Fruit fly (Drosophila melanogaster) whole organism, embryonic: ENCODE results near the gene CG6000.

Experiments
- C15 ChIP-seq: fragments of 200-800 bp; sonication (Bioruptor generic); IDR thresholded peaks from 3 replicates; pipeline ENCODE4 v1.3.6; 2022; ENCODE audit warnings: missing biosample characterization, missing genetic modification characterization
- CG10209 ChIP-seq: fragments of 200-800 bp; sonication (Bioruptor generic); optimal IDR thresholded peaks from 3 replicates; lab custom pipeline; 2017; ENCODE audit warnings: missing biosample characterization, mild to moderate bottlenecking, missing genetic modification characterization, missing genetic modification reagents
- CG10543 ChIP-seq: fragments of 200-800 bp; sonication (Bioruptor generic); optimal IDR thresholded peaks from 3 replicates; lab custom pipeline; 2017; ENCODE audit warnings: missing biosample characterization, mild to moderate bottlenecking, missing genetic modification characterization, moderate library complexity
- CG11247 ChIP-seq: fragments of 200-800 bp; sonication (Bioruptor generic); IDR thresholded peaks from 2 replicates; pipeline ENCODE4 v1.3.6; 2022; ENCODE audit warnings: missing biosample characterization, missing genetic modification characterization
- CG13123 ChIP-seq: fragments of 200-800 bp; sonication (Bioruptor generic); optimal IDR thresholded peaks from 2 replicates; lab custom pipeline; 2016; ENCODE audit warnings: missing biosample characterization, missing genetic modification characterization
- CG17186 ChIP-seq: fragments of 200-800 bp; sonication (Bioruptor generic); optimal IDR thresholded peaks from 3 replicates; lab custom pipeline; 2017; ENCODE audit warnings: missing biosample characterization, missing genetic modification reagents, missing genetic modification characterization
- CG17829 ChIP-seq: fragments of 200-800 bp; optimal IDR thresholded peaks from 2 replicates; lab custom pipeline; 2019; ENCODE audit warnings: missing biosample characterization, mild to moderate bottlenecking, missing genetic modification characterization, moderate library complexity
- CG2129 ChIP-seq: fragments of 200-800 bp; sonication (Bioruptor generic); IDR thresholded peaks from 2 replicates; pipeline ENCODE4 v1.3.6; 2022; ENCODE audit warnings: missing biosample characterization, missing genetic modification characterization; ENCODE audit not compliant: partially characterized antibody
- CG3065 ChIP-seq: fragments of 200-800 bp; sonication (Bioruptor generic); optimal IDR thresholded peaks from 2 replicates; lab custom pipeline; 2016; ENCODE audit warnings: missing biosample characterization, missing genetic modification characterization
- CG32532 ChIP-seq: fragments of 200-800 bp; sonication (Bioruptor generic); IDR thresholded peaks from 2 replicates; pipeline ENCODE4 v1.3.6; 2022; ENCODE audit warnings: missing biosample characterization, missing genetic modification characterization
- CG4820 ChIP-seq: fragments of 200-800 bp; sonication (Bioruptor generic); optimal IDR thresholded peaks from 3 replicates; lab custom pipeline; 2016; ENCODE audit warnings: missing biosample characterization, missing genetic modification characterization
- CG6175 ChIP-seq: fragments of 200-800 bp; sonication (Bioruptor generic); IDR thresholded peaks from 3 replicates; pipeline ENCODE4 v1.3.6; 2022; ENCODE audit warnings: missing biosample characterization, missing genetic modification characterization
- CG8290 ChIP-seq, 3 experiments: fragments of 200-800 bp; sonication (Bioruptor generic); optimal IDR thresholded peaks; 2 replicates each; lab custom pipeline; 2016 to 2019; ENCODE audit warnings: missing biosample characterization in 3 of 3, missing genetic modification characterization in 3 of 3, mild to moderate bottlenecking in 2 of 3, moderate library complexity in 1 of 3
- CG8478 ChIP-seq: fragments of >200 bp; optimal IDR thresholded peaks from 2 replicates; lab custom pipeline; 2018
- CHES-1-like ChIP-seq: fragments of 200-800 bp; sonication (Bioruptor generic); optimal IDR thresholded peaks from 2 replicates; lab custom pipeline; 2016; ENCODE audit warnings: missing biosample characterization, missing genetic modification characterization
- Camta ChIP-seq: fragments of 200-800 bp; sonication (Bioruptor generic); optimal IDR thresholded peaks from 2 replicates; lab custom pipeline; 2016; ENCODE audit warnings: missing biosample characterization, missing genetic modification characterization
- MESR4 ChIP-seq: fragments of 200-800 bp; sonication (Bioruptor generic); optimal IDR thresholded peaks from 2 replicates; lab custom pipeline; 2018; ENCODE audit warnings: missing biosample characterization, mild to moderate bottlenecking, missing genetic modification characterization, moderate library complexity
- Med ChIP-seq: fragments of 200-800 bp; sonication (Bioruptor generic); peaks from one replicate; lab custom pipeline; 2016; ENCODE audit warnings: missing biosample characterization, missing genetic modification characterization, mild to moderate bottlenecking, inconsistent platforms, moderate library complexity
- PHDP ChIP-seq: fragments of 200-800 bp; sonication (Bioruptor generic); optimal IDR thresholded peaks from 3 replicates; lab custom pipeline; 2018; ENCODE audit warnings: missing biosample characterization, mild to moderate bottlenecking, missing genetic modification characterization, moderate library complexity
- Ssrp ChIP-seq: fragments of 200-800 bp; sonication (Bioruptor generic); optimal IDR thresholded peaks from 2 replicates; lab custom pipeline; 2018; ENCODE audit warnings: missing biosample characterization, mild to moderate bottlenecking, missing genetic modification characterization, moderate library complexity
- Xrp1 ChIP-seq: fragments of 200-800 bp; sonication (Bioruptor generic); IDR thresholded peaks from 2 replicates; pipeline ENCODE4 v1.3.6; 2022; ENCODE audit warnings: missing biosample characterization, missing genetic modification characterization
- amos ChIP-seq: fragments of 200-800 bp; sonication (Bioruptor generic); IDR thresholded peaks from 2 replicates; pipeline ENCODE4 v1.3.6; 2022; ENCODE audit warnings: missing biosample characterization, missing genetic modification characterization; ENCODE audit not compliant: partially characterized antibody
- chinmo ChIP-seq: fragments of 200-800 bp; sonication (Bioruptor generic); IDR thresholded peaks from 4 replicates; pipeline ENCODE4 v1.3.6; 2022; ENCODE audit warnings: missing biosample characterization, missing genetic modification characterization; ENCODE audit not compliant: partially characterized antibody
- chn ChIP-seq: fragments of 200-800 bp; sonication (Bioruptor generic); optimal IDR thresholded peaks from 2 replicates; lab custom pipeline; 2016; ENCODE audit warnings: missing biosample characterization, missing genetic modification characterization
- corto ChIP-seq: fragments of 200-800 bp; sonication (Bioruptor generic); optimal IDR thresholded peaks from 2 replicates; lab custom pipeline; 2016; ENCODE audit warnings: missing biosample characterization, mild to moderate bottlenecking, missing genetic modification characterization, moderate library complexity
- crol ChIP-seq: fragments of 200-800 bp; sonication (Bioruptor generic); IDR thresholded peaks from 2 replicates; pipeline ENCODE4 v1.3.6; 2022; ENCODE audit warnings: missing biosample characterization, missing genetic modification characterization
- cwo ChIP-seq: fragments of 200-800 bp; sonication (Bioruptor generic); optimal IDR thresholded peaks from 3 replicates; lab custom pipeline; 2017; ENCODE audit warnings: missing biosample characterization, missing genetic modification characterization, mild to moderate bottlenecking, moderate library complexity, missing genetic modification reagents
- dan ChIP-seq: fragments of 200-800 bp; sonication (Bioruptor generic); IDR thresholded peaks from 2 replicates; pipeline ENCODE4 v1.3.6; 2022; ENCODE audit warnings: missing biosample characterization, missing genetic modification characterization
- eve ChIP-seq, 2 experiments: fragments of >200 bp; optimal IDR thresholded peaks; 2 replicates each; lab custom pipeline; 2017; ENCODE audit warnings: missing biosample characterization in 2 of 2, missing genetic modification characterization in 2 of 2
- ftz-f1 ChIP-seq: fragments of 200-800 bp; sonication (Bioruptor generic); optimal IDR thresholded peaks from 2 replicates; lab custom pipeline; 2016; ENCODE audit warnings: missing biosample characterization, missing genetic modification characterization
- ham ChIP-seq: fragments of 200-800 bp; sonication (Bioruptor generic); IDR thresholded peaks from 2 replicates; pipeline ENCODE4 v1.3.6; 2022; ENCODE audit warnings: missing biosample characterization, missing genetic modification characterization
- ken ChIP-seq: fragments of 200-800 bp; sonication (Bioruptor generic); IDR thresholded peaks from 3 replicates; pipeline ENCODE4 v1.3.6; 2022; ENCODE audit warnings: missing biosample characterization, missing genetic modification characterization
- lilli ChIP-seq: fragments of 200-800 bp; sonication (Bioruptor generic); optimal IDR thresholded peaks from 3 replicates; lab custom pipeline; 2016; ENCODE audit warnings: missing biosample characterization, missing genetic modification characterization
- lola ChIP-seq, 3 experiments: fragments of >200 bp in 2 of 3; fragments of 200-800 bp in 1 of 3; sonication (Bioruptor generic) in 1 of 3; optimal IDR thresholded peaks; 2 replicates each; lab custom pipeline; 2017 to 2019; ENCODE audit warnings: missing biosample characterization in 3 of 3, missing genetic modification characterization in 3 of 3, mild to moderate bottlenecking in 1 of 3, moderate library complexity in 1 of 3
- nau ChIP-seq: fragments of 200-800 bp; sonication (Bioruptor generic); optimal IDR thresholded peaks from 3 replicates; lab custom pipeline; 2017; ENCODE audit warnings: missing biosample characterization, mild to moderate bottlenecking, missing genetic modification characterization, missing genetic modification reagents
- oc ChIP-seq: fragments of 200-800 bp; sonication (Bioruptor generic); optimal IDR thresholded peaks from 2 replicates; lab custom pipeline; 2018; ENCODE audit warnings: missing biosample characterization, mild to moderate bottlenecking, missing genetic modification characterization, moderate library complexity
- pnt ChIP-seq: fragments of 200-800 bp; sonication (Bioruptor generic); optimal IDR thresholded peaks from 3 replicates; lab custom pipeline; 2016; ENCODE audit warnings: missing biosample characterization, missing genetic modification characterization
- sd ChIP-seq: fragments of 200-800 bp; sonication (Bioruptor generic); optimal IDR thresholded peaks from 3 replicates; lab custom pipeline; 2018; ENCODE audit warnings: missing biosample characterization, mild to moderate bottlenecking, missing genetic modification characterization, moderate library complexity
- tgo ChIP-seq: fragments of 200-800 bp; sonication (Bioruptor generic); IDR thresholded peaks from 3 replicates; pipeline ENCODE4 v1.3.6; 2022; ENCODE audit warnings: missing biosample characterization, missing genetic modification characterization
- tna ChIP-seq: fragments of 200-800 bp; sonication (Bioruptor generic); IDR thresholded peaks from 2 replicates; pipeline ENCODE4 v1.3.6; 2022; ENCODE audit warnings: missing biosample characterization, missing genetic modification characterization; ENCODE audit not compliant: partially characterized antibody
- wek ChIP-seq: fragments of 200-800 bp; sonication (Bioruptor generic); optimal IDR thresholded peaks from 3 replicates; lab custom pipeline; 2018; ENCODE audit warnings: missing biosample characterization, mild to moderate bottlenecking, missing genetic modification characterization, moderate library complexity

CG6000 gene

DNA sequence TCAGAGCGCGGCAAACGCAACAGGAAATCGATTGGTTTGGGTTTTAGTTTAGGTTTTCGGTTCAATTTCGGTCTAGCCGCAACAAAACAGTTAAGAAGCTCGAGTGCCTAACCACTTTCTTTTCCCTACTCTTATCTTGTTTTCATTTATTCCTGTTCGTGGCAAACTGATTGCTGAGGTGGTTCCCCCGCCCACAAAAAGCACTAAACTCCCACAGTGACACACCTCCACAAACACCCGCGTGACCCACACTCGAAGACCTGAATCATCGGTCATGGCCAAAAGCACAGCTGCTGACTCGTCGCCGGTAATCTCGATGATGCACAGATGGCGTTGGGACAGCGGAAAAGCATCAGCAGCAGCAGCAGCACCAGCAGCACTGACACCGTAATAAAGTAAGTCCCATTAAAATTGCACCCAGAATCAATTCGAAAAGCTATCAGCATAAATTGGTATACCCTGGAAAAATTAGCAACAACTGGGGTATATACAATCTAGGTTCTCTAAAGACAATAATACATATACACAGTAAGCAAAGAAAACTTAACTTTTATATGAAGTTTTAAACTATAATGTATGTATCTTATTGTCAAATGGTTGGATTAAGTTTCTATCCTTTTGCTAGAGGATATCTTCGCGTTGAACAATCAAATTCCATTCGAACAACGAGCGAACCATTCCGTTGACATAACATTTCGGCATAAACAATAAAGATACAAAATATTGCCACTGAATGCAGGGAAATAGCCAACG lies 28.3 kb upstream of the CG6000 start (continued):
- TF ChIP-seq wek (no peak), CG8478 (lab: Kevin White, UChicago) (no peak), Med (GFP tag; lab: Kevin White, UChicago) (peak; percentile 83), eve (GFP tag; optimal IDR thresholded peaks at IDR 0.05; lab: Kevin White, UChicago) (peak in 1 of 2 experiments; percentile 75), CG10209 (GFP tag; lab: Kevin White, UChicago) (peak; percentile 36), lilli (GFP tag; lab: Kevin White, UChicago) (peak; percentile 42), ken (GFP tag; lab: Robert Waterston, UW) (no peak), CG8290 (GFP tag; optimal IDR thresholded peaks at IDR 0.05; lab: Kevin White, UChicago) (no peak), CG8290 (tag; optimal IDR thresholded peaks at IDR 0.05; lab: Kevin White, UChicago) (peak in 1 of 2 experiments; percentile 29), Camta (GFP tag; lab: Kevin White, UChicago) (peak; percentile 35), CG11247 (GFP tag; lab: Robert Waterston, UW) (no peak), CG32532 (GFP tag; lab: Robert Waterston, UW) (no peak; the same call in 1 of the 2 replicates), CG17186 (GFP tag; lab: Kevin White, UChicago) (no peak)

DNA sequence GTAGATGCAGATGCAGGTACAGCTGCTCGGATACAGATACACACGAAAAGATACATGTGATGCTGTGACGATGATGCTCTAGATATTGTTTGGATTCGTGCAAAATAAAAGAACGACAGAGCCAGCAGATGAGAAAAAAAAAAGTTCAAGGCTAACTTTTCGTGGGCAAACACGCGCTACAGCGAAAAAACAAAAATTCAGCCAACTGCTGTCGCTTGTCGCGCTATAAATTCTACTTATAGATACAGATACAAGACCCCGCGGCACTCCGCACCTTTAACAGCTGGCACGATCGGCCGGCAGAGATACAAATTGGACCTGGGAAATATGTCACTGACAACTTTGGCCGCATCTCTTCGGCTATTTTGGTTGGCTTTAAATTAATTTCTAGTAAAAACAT lies 27.7 kb upstream of the CG6000 start:
- TF ChIP-seq sd (tag; lab: Kevin White, UChicago) (peak; percentile 71), amos (GFP tag; lab: Robert Waterston, UW) (0 out of 2 replicates have a peak, but pooled peaks have one; percentile 8), chinmo (GFP tag; lab: Robert Waterston, UW) (0 out of 4 replicates have a peak, but pooled peaks have one; percentile 41), CG4820 (GFP tag; lab: Kevin White, UChicago) (no peak), CHES-1-like (GFP tag; lab: Kevin White, UChicago) (no peak), Ssrp (tag; lab: Kevin White, UChicago) (no peak), tgo (GFP tag; lab: Robert Waterston, UW) (no peak), tna (GFP tag; lab: Robert Waterston, UW) (no peak), Xrp1 (GFP tag; lab: Robert Waterston, UW) (no peak), MESR4 (GFP tag; lab: Kevin White, UChicago) (no peak), CG17829 (no peak), corto (GFP tag; lab: Kevin White, UChicago) (no peak), PHDP (tag; lab: Kevin White, UChicago) (no peak), ftz-f1 (peak; percentile 66), ken (GFP tag; lab: Robert Waterston, UW) (no peak), oc (tag; lab: Kevin White, UChicago) (no peak), crol (peak; percentile 48), cwo (GFP tag; lab: Kevin White, UChicago) (peak; percentile 51), lola (GFP tag; optimal IDR thresholded peaks at IDR 0.05; lab: Kevin White, UChicago) (no peak), CG6175 (GFP tag; lab: Robert Waterston, UW) (no peak), CG10543 (GFP tag; lab: Kevin White, UChicago) (peak; percentile 68), CG3065 (GFP tag; lab: Kevin White, UChicago) (no peak), CG13123 (no peak), nau (GFP tag; lab: Kevin White, UChicago) (peak; percentile 78), ham (GFP tag; lab: Robert Waterston, UW) (no peak), CG2129 (GFP tag; lab: Robert Waterston, UW) (no peak), C15 (GFP tag; lab: Robert Waterston, UW) (no peak), dan (GFP tag; lab: Robert Waterston, UW) (no peak), chn (GFP tag; lab: Kevin White, UChicago) (no peak), pnt (GFP tag; lab: Kevin White, UChicago) (no peak)
- TF ChIP-seq, all 482 proteins: peak for 8
